Worm (Caenorhabditis elegans): Measurements from ENCODE around the gene F43E2.11.

The F43E2.11 gene

ce11 chrII:7341572-7342303 lies 28.4 kb downstream of the F43E2.11 start:
- TF ChIP-seq B0336.3 (GFP tag; IDR thresholded peaks at IDR 0.05) (no peak), ztf-26 (tag; optimal IDR thresholded peaks at IDR 0.05) (peak; percentile 6), B0019.2 (GFP tag; conservative IDR thresholded peaks at IDR 0.05) (no peak), snpc-1.1 (tag; optimal IDR thresholded peaks at IDR 0.05; ENCODE audit: insufficient read depth) (no peak)

- TF ChIP-seq snpc-1.1 (tag; optimal IDR thresholded peaks at IDR 0.05; ENCODE audit: insufficient read depth), result no peak
- no peak for TF ChIP-seq mel-28 (tag; optimal IDR thresholded peaks at IDR 0.05; ENCODE audit: borderline replicate concordance)
- TF ChIP-seq ztf-28 (GFP tag; IDR thresholded peaks at IDR 0.05), result no peak
- TF ChIP-seq gei-17 (GFP tag; optimal IDR thresholded peaks at IDR 0.05), result no peak
- TF ChIP-seq C17E4.6 (GFP tag; IDR thresholded peaks at IDR 0.05), result no peak
- TF ChIP-seq sptf-2 (GFP tag; optimal IDR thresholded peaks at IDR 0.05), result no peak
- TF ChIP-seq ztf-18 (tag; optimal IDR thresholded peaks at IDR 0.05), result no peak
These were observed 29.4 kb downstream of the F43E2.11 start for ce11 chrII:7340703-7341102.

ce11 chrII:7338995-7339394 lies 31.1 kb downstream of the F43E2.11 start, which contains the start of gene nhr-21:
Gene nhr-21, plus strand, starts transcription at chrII:7339229.
- TF ChIP-seq let-526 (GFP tag; IDR thresholded peaks at IDR 0.05), result no peak
- peak; percentile 9 for TF ChIP-seq somi-1 (GFP tag; optimal IDR thresholded peaks at IDR 0.05)
- no peak for TF ChIP-seq lir-1 (GFP tag; conservative IDR thresholded peaks at IDR 0.05)

- TF ChIP-seq tlf-1 (GFP tag; optimal IDR thresholded peaks at IDR 0.05) (peak; percentile 53), unc-62 (GFP tag; optimal IDR thresholded peaks at IDR 0.05) (peak; percentile 49), somi-1 (GFP tag; optimal IDR thresholded peaks at IDR 0.05) (peak; percentile 82), Y53G8AR.9 (GFP tag; conservative IDR thresholded peaks at IDR 0.05) (no peak), lsl-1 (GFP tag; optimal IDR thresholded peaks at IDR 0.05) (no peak), C06A6.2 (GFP tag; conservative IDR thresholded peaks at IDR 0.05) (peak; percentile 76), bed-1 (GFP tag; IDR thresholded peaks at IDR 0.05) (no peak), F33H1.4 (GFP tag; IDR thresholded peaks at IDR 0.05) (no peak), pbrm-1 (GFP tag; IDR thresholded peaks at IDR 0.05) (peak; percentile 49; the same call in 1 of the 2 replicates), attf-5 (GFP tag; optimal IDR thresholded peaks at IDR 0.05) (peak; percentile 75), ztf-22 (GFP tag; optimal IDR thresholded peaks at IDR 0.05) (peak; percentile 64), nfyb-1 (GFP tag; IDR thresholded peaks at IDR 0.05) (peak; percentile 64; the same call in 1 of the 2 replicates), K12H6.12 (tag; optimal IDR thresholded peaks at IDR 0.05) (peak; percentile 74), lin-40 (tag; optimal IDR thresholded peaks at IDR 0.05) (peak; percentile 87), nfya-1 (tag; optimal IDR thresholded peaks at IDR 0.05; ENCODE audit: borderline replicate concordance, insufficient read depth) (no peak), lin-26 (GFP tag; IDR thresholded peaks at IDR 0.05) (peak; percentile 68; the same call in 1 of the 2 replicates), F23B12.7 (tag; optimal IDR thresholded peaks at IDR 0.05; ENCODE audit: insufficient read depth) (peak; percentile 22), B0336.3 (GFP tag; IDR thresholded peaks at IDR 0.05) (peak; percentile 88), let-607 (tag; optimal IDR thresholded peaks at IDR 0.05) (peak; percentile 42 to 60), nhr-80 (tag; optimal IDR thresholded peaks at IDR 0.05) (peak; percentile 96), K11D2.4 (GFP tag; IDR thresholded peaks at IDR 0.05) (peak; percentile 54; the same call in 1 of the 2 replicates), F52B5.7 (tag; optimal IDR thresholded peaks at IDR 0.05) (no peak), tbp1 (GFP tag; optimal IDR thresholded peaks at IDR 0.05) (peak; percentile 27), hmg-1.2 (GFP tag; IDR thresholded peaks at IDR 0.05) (peak; percentile 91), aptf-2 (GFP tag; conservative IDR thresholded peaks at IDR 0.05) (0 out of 2 replicates have a peak, but pooled peaks have one; percentile 10), cebp-1 (GFP tag; IDR thresholded peaks at IDR 0.05) (peak; percentile 44; the same call in 1 of the 2 replicates), cebp-1 (tag; optimal IDR thresholded peaks at IDR 0.05) (no peak), B0019.2 (GFP tag; conservative IDR thresholded peaks at IDR 0.05) (no peak), F22D6.2 (tag; optimal IDR thresholded peaks at IDR 0.05) (peak; percentile 86), ztf-26 (tag; optimal IDR thresholded peaks at IDR 0.05) (peak; percentile 95), rec-8 (tag; optimal IDR thresholded peaks at IDR 0.05) (no peak)
These were observed 32.6 kb downstream of the F43E2.11 start for ce11 chrII:7337469-7337893.

All from whole organism, young adult.